Worm (Caenorhabditis elegans) whole organism, young adult: ENCODE results near the gene C36B7.1.

ENCODE experiments used
- B0019.2 ChIP-seq: fragments of 200-800 bp; sonication (Bioruptor generic); conservative IDR thresholded peaks from 2 replicates; pipeline ENCODE4 v1.3.6; 2022; ENCODE audit warnings: missing genetic modification reagents, missing genetic modification characterization, missing compliant biosample characterization
- C06A6.2 ChIP-seq: fragments of 200-800 bp; sonication (Bioruptor generic); conservative IDR thresholded peaks from 2 replicates; pipeline ENCODE4 v1.3.6; 2022; ENCODE audit warnings: missing genetic modification characterization, missing compliant biosample characterization
- F49E8.2 ChIP-seq: sonication (generic microtip); optimal IDR thresholded peaks from 3 replicates; lab custom pipeline; 2017; ENCODE audit warnings: missing genetic modification characterization, mild to moderate bottlenecking, missing compliant biosample characterization, antibody characterized with exemption, moderate library complexity; ENCODE audit not compliant: insufficient read depth
- ama-1 ChIP-seq, 3 experiments: fragments of 150-350 bp in 1 of 3; sonication (generic microtip) in 2 of 3; optimal IDR thresholded peaks; 2 replicates each; lab custom pipeline; 2014 to 2018; ENCODE audit warnings: missing biosample characterization in 2 of 3, missing genetic modification characterization in 2 of 3, missing genetic modification reagents in 2 of 3
- ceh-27 ChIP-seq: fragments of 200-800 bp; sonication (Bioruptor generic); optimal IDR thresholded peaks from 2 replicates; lab custom pipeline; 2018; ENCODE audit warnings: mild to moderate bottlenecking, missing genetic modification characterization, moderate library complexity, missing compliant biosample characterization
- hmg-1.2 ChIP-seq: fragments of 200-800 bp; sonication (Bioruptor generic); IDR thresholded peaks from 2 replicates; pipeline ENCODE4 v1.3.6; 2022; ENCODE audit warnings: missing genetic modification reagents, missing genetic modification characterization, missing compliant biosample characterization
- lag-1 ChIP-seq: fragments of 200-800 bp; sonication (Bioruptor generic); IDR thresholded peaks from 2 replicates; pipeline ENCODE4 v1.3.6; 2022; ENCODE audit warnings: missing genetic modification reagents, missing genetic modification characterization, missing compliant biosample characterization
- mcd-1 ChIP-seq: fragments of 200-800 bp; sonication (Bioruptor generic); IDR thresholded peaks from 2 replicates; pipeline ENCODE4 v1.3.6; 2022; ENCODE audit warnings: missing genetic modification reagents, missing genetic modification characterization, missing compliant biosample characterization
- mel-28 ChIP-seq: sonication (generic microtip); optimal IDR thresholded peaks from 2 replicates; lab custom pipeline; 2016; ENCODE audit warnings: borderline replicate concordance, mild to moderate bottlenecking, missing genetic modification characterization, missing compliant biosample characterization
- nfya-1 ChIP-seq: sonication (generic microtip); optimal IDR thresholded peaks from 2 replicates; lab custom pipeline; 2017; ENCODE audit warnings: antibody characterized with exemption, missing compliant biosample characterization, missing genetic modification characterization, borderline replicate concordance; ENCODE audit not compliant: insufficient read depth
- nhr-90 ChIP-seq: sonication (generic microtip); optimal IDR thresholded peaks from 2 replicates; lab custom pipeline; 2016; ENCODE audit warnings: missing genotype, mild to moderate bottlenecking, missing genetic modification characterization, missing compliant biosample characterization
- snpc-3.4 ChIP-seq: sonication (generic microtip); optimal IDR thresholded peaks from 2 replicates; lab custom pipeline; 2017; ENCODE audit warnings: missing genetic modification characterization, mild to moderate bottlenecking, missing compliant biosample characterization, antibody characterized with exemption, moderate library complexity, missing genotype, missing genetic modification reagents
- snpc-4 ChIP-seq, 5 experiments: fragments of 150-350 bp in 1 of 5; sonication (generic microtip) in 4 of 5; optimal IDR thresholded peaks; 2 replicates each; lab custom pipeline; 2014 to 2018; ENCODE audit warnings: missing genetic modification characterization in 5 of 5, missing biosample characterization in 3 of 5, antibody characterized with exemption in 2 of 5, mild to moderate bottlenecking in 2 of 5, missing compliant biosample characterization in 2 of 5, missing genotype in 2 of 5, moderate library complexity in 2 of 5, missing genetic modification reagents in 1 of 5

DNA sequence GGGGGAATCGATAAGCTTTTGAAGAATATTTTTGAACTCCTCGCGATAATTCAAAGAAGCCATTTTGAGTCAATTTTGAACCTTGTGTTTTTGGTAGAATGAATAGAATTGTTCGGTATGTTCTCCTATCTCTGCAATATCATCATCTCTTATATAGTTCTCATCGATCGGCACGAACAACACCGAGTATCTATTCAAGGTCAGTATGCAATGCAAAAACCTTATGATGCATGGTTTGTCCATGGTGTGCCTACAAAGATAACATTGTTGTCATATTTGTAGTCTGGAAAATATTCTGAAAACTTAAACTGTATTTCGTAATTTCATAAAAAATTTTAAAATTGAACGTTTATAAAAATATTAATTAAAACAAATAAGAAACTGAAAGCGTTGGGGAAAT lies 30.8 kb downstream of the C36B7.1 start, which contains the start of gene alh-10:
- TF ChIP-seq mcd-1 (GFP tag; lab: Robert Waterston, UW) (no peak), C06A6.2 (no peak), snpc-4 (GFP tag; optimal IDR thresholded peaks at IDR 0.05; lab: Kevin White, UChicago) (no peak), snpc-4 (tag; optimal IDR thresholded peaks at IDR 0.05; lab: Kevin White, UChicago) (no peak), ceh-27 (GFP tag; lab: Kevin White, UChicago) (no peak), hmg-1.2 (GFP tag; lab: Robert Waterston, UW) (no peak), F49E8.2 (tag; lab: Kevin White, UChicago) (no peak), nfya-1 (tag; lab: Kevin White, UChicago) (no peak), mel-28 (no peak), lag-1 (GFP tag; lab: Robert Waterston, UW) (no peak), B0019.2 (GFP tag; lab: Robert Waterston, UW) (no peak), snpc-3.4 (tag; lab: Kevin White, UChicago) (no peak), nhr-90 (tag; lab: Kevin White, UChicago) (no peak), ama-1 (optimal IDR thresholded peaks at IDR 0.05; lab: Kevin White, UChicago) (no peak), ama-1 (GFP tag; optimal IDR thresholded peaks at IDR 0.05; lab: Kevin White, UChicago) (no peak)
